Worm (Caenorhabditis elegans): ENCODE results near the gene nduv-2.
A peak's percentile ranks its signal among the peaks of the same experiment; 100 is the strongest.

The nduv-2 gene

ce11 chrV:13625517-13626097 is at the start of gene nduv-2, which contains the start of gene F53F4.12:
TSS of gene nduv-2 (minus strand) at chrV:13625567.
TSS of gene F53F4.12 (plus strand) at chrV:13626047.
- TF ChIP-seq dpl-1 (GFP tag; optimal IDR thresholded peaks at IDR 0.05) (peak; percentile 3), unc-130 (GFP tag; optimal IDR thresholded peaks at IDR 0.05) (peak; percentile 10), ceh-44 (GFP tag; IDR thresholded peaks at IDR 0.05) (no peak), T20F7.1 (GFP tag; optimal IDR thresholded peaks at IDR 0.05) (peak; percentile 90), ceh-82 (tag; optimal IDR thresholded peaks at IDR 0.05) (no peak), hif-1 (tag; optimal IDR thresholded peaks at IDR 0.05) (peak in 1 of 2 experiments; percentile 13), F44E2.7 (GFP tag; IDR thresholded peaks at IDR 0.05) (no peak), aha-1 (tag) (peak; percentile 61), pqm-1 (tag; optimal IDR thresholded peaks at IDR 0.05) (no peak), unc-39 (tag; optimal IDR thresholded peaks at IDR 0.05) (no peak), lin-38 (GFP tag; IDR thresholded peaks at IDR 0.05) (0 out of 2 replicates have a peak, but pooled peaks have one; percentile 25), R02D3.7 (tag; optimal IDR thresholded peaks at IDR 0.05) (peak; percentile 39), mes-2 (tag; optimal IDR thresholded peaks at IDR 0.05; ENCODE audit: poor library complexity, severe bottlenecking) (peak; percentile 72), fos-1 (tag; optimal IDR thresholded peaks at IDR 0.05) (no peak), ZK337.2 (GFP tag; IDR thresholded peaks at IDR 0.05) (no peak), hlh-30 (tag; optimal IDR thresholded peaks at IDR 0.05; ENCODE audit: insufficient read depth) (no peak), Y48G9A.11 (GFP tag; IDR thresholded peaks at IDR 0.05) (peak; percentile 71)

- TF ChIP-seq Y48G9A.11 (GFP tag; IDR thresholded peaks at IDR 0.05) (peak; percentile 59), ztf-11 (tag; optimal IDR thresholded peaks at IDR 0.05) (no peak), unc-62 (GFP tag; optimal IDR thresholded peaks at IDR 0.05 in 1 of 2) (peak in 1 of 2 experiments; percentile 49), unc-62 (tag; optimal IDR thresholded peaks at IDR 0.05) (no peak), aha-1 (tag) (peak; percentile 62)
These were observed 46.7 kb upstream of the nduv-2 start, which contains the start of the genes mip-2 and F58G11.4 for ce11 chrV:13671911-13672639. TSS of gene mip-2 (minus strand) at chrV:13671958. TSS of gene F58G11.4 (plus strand) at chrV:13672589.

ce11 chrV:13669170-13669569 is 43.8 kb upstream of the nduv-2 start:
- TF ChIP-seq snpc-1.2 (GFP tag; IDR thresholded peaks at IDR 0.05) (0 out of 2 replicates have a peak, but pooled peaks have one; percentile 34), aha-1 (tag) (peak; percentile 80), lin-38 (GFP tag; IDR thresholded peaks at IDR 0.05) (peak; percentile 63), unc-130 (GFP tag; optimal IDR thresholded peaks at IDR 0.05) (peak; percentile 26), dmd-6 (GFP tag; IDR thresholded peaks at IDR 0.05) (no peak), pha-4 (GFP tag; IDR thresholded peaks at IDR 0.05) (peak; percentile 51; the same call in 1 of the 2 replicates), pha-4 (tag; optimal IDR thresholded peaks at IDR 0.05) (no peak), Y105C5A.15 (GFP tag; IDR thresholded peaks at IDR 0.05) (0 out of 2 replicates have a peak, but pooled peaks have one; percentile 30), lin-1 (GFP tag; IDR thresholded peaks at IDR 0.05) (no peak), mep-1 (tag; optimal IDR thresholded peaks at IDR 0.05) (peak; percentile 29), F49E8.2 (tag; optimal IDR thresholded peaks at IDR 0.05; ENCODE audit: borderline replicate concordance) (peak; percentile 66)

- TF ChIP-seq set-16 (GFP tag; IDR thresholded peaks at IDR 0.05) (peak; percentile 93), ctbp-1 (GFP tag; IDR thresholded peaks at IDR 0.05) (no peak), hif-1 (tag; optimal IDR thresholded peaks at IDR 0.05) (no peak), F44E2.7 (GFP tag; IDR thresholded peaks at IDR 0.05) (0 out of 2 replicates have a peak, but pooled peaks have one; percentile 36), D1046.2 (GFP tag; IDR thresholded peaks at IDR 0.05) (peak; percentile 33; the same call in 1 of the 2 replicates), skn-1 (tag; optimal IDR thresholded peaks at IDR 0.05) (no peak), daf-8 (GFP tag; IDR thresholded peaks at IDR 0.05) (no peak), nhr-77 (tag; optimal IDR thresholded peaks at IDR 0.05) (no peak), daf-19 (GFP tag; conservative IDR thresholded peaks at IDR 0.05) (no peak), lsy-2 (tag; optimal IDR thresholded peaks at IDR 0.05) (no peak), F37D6.2 (tag; optimal IDR thresholded peaks at IDR 0.05) (no peak)
These were observed 43.0 kb upstream of the nduv-2 start for ce11 chrV:13668337-13668736.

All from whole organism, L4 larva.